Fruit fly (Drosophila melanogaster) Kc167 (cell line): Measurements from ENCODE around the gene ctrip.

Experiments used
- Myc ChIP-seq: fragments of >200 bp; optimal IDR thresholded peaks from 2 replicates; lab custom pipeline; 2017; ENCODE audit warnings: missing external identifiers
- Sin3A ChIP-seq: fragments of >200 bp; optimal IDR thresholded peaks from 2 replicates; lab custom pipeline; 2018; ENCODE audit warnings: missing external identifiers
- h ChIP-seq: fragments of >200 bp; optimal IDR thresholded peaks from 3 replicates; lab custom pipeline; 2018; ENCODE audit warnings: missing external identifiers
- insv ChIP-seq: fragments of >200 bp; optimal IDR thresholded peaks from 3 replicates; lab custom pipeline; 2018; ENCODE audit warnings: missing external identifiers
- psq ChIP-seq: fragments of >200 bp; optimal IDR thresholded peaks from 2 replicates; lab custom pipeline; 2017; ENCODE audit warnings: missing external identifiers
- ttk ChIP-seq: sonication (Bioruptor generic); optimal IDR thresholded peaks from 2 replicates; lab custom pipeline; 2017; ENCODE audit warnings: missing external identifiers

- no peak for TF ChIP-seq ttk
- no peak for TF ChIP-seq psq (lab: Kevin White, UChicago)
- no peak for TF ChIP-seq Myc (lab: Kevin White, UChicago)
- no peak for TF ChIP-seq h
- TF ChIP-seq insv (lab: Kevin White, UChicago) = no peak
- no peak for TF ChIP-seq Sin3A
Measured at dm6 chr3R:4771319-4771718, 40.6 kb downstream of the ctrip start.
